Worm (Caenorhabditis elegans) whole organism, L4 larva: Measurements from ENCODE around the gene F54H5.14.

Experiments used
- F37D6.2 ChIP-seq: sonication (generic microtip); optimal IDR thresholded peaks from 2 replicates; lab custom pipeline; 2016; ENCODE audit warnings: mild to moderate bottlenecking, missing genetic modification characterization, missing compliant biosample characterization
- T26A8.4 ChIP-seq: fragments of 200-800 bp; sonication (Bioruptor generic); IDR thresholded peaks from 2 replicates; pipeline ENCODE4 v1.3.6; 2022; ENCODE audit warnings: missing genetic modification characterization, missing compliant biosample characterization
- ama-1 ChIP-seq: fragments of 150-350 bp; optimal IDR thresholded peaks from 2 replicates; lab custom pipeline; 2014; ENCODE audit warnings: inconsistent platforms, mixed read lengths
- hlh-30 ChIP-seq: sonication (generic microtip); optimal IDR thresholded peaks from 2 replicates; lab custom pipeline; 2017; ENCODE audit warnings: antibody characterized with exemption, mild to moderate bottlenecking, missing genetic modification characterization, missing compliant biosample characterization; ENCODE audit not compliant: insufficient read depth
- jun-1 ChIP-seq: fragments of 150-350 bp; optimal IDR thresholded peaks from 2 replicates; lab custom pipeline; 2014; ENCODE audit warnings: missing biosample characterization, missing genetic modification reagents, missing genetic modification characterization
- nhr-237 ChIP-seq: sonication (generic microtip); optimal IDR thresholded peaks from 2 replicates; lab custom pipeline; 2017; ENCODE audit warnings: missing biosample characterization, missing genetic modification characterization
- sdz-12 ChIP-seq: fragments of 200-800 bp; sonication (Bioruptor generic); optimal IDR thresholded peaks from 2 replicates; lab custom pipeline; 2018; ENCODE audit warnings: mild to moderate bottlenecking, missing genetic modification characterization, missing compliant biosample characterization

DNA sequence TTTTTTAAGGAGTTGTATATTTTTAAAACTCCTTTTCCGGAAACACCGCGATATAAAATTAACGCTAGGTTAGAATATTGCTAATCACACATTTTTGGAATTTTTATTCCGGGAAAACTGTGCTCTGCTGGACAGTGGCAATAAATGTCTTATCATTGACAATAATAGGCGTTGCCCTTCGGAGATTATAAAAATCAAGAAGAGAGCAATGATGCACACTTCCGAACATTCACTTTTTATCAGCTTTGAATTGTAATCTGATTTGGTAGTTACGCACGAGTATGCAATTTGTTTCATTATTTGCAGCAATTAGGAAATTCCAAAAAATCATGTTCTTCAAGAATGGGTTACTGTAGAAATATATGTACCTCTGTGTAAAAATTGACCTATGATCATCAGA lies 9.1 kb downstream of the F54H5.14 start:
- TF ChIP-seq sdz-12 (GFP tag; lab: Kevin White, UChicago) (no peak), ama-1 (no peak), jun-1 (tag; lab: Kevin White, UChicago) (no peak), nhr-237 (no peak), hlh-30 (tag; lab: Kevin White, UChicago) (no peak), T26A8.4 (GFP tag; lab: Robert Waterston, UW) (no peak), F37D6.2 (tag; lab: Kevin White, UChicago) (no peak)
